Worm (Caenorhabditis elegans) whole organism, midembryonic: ENCODE results near the gene F42A9.7.

Experiments used
- T22C8.4 ChIP-seq: fragments of 200-800 bp; sonication (Bioruptor generic); IDR thresholded peaks from 2 replicates; pipeline ENCODE4 v1.3.6; 2022; ENCODE audit warnings: missing genetic modification characterization, missing compliant biosample characterization
- cog-1 ChIP-seq: sonication (generic microtip); optimal IDR thresholded peaks from 2 replicates; lab custom pipeline; 2016; ENCODE audit warnings: missing genetic modification characterization, missing compliant biosample characterization
- flt-1 ChIP-seq: fragments of 200-800 bp; sonication (Bioruptor generic); IDR thresholded peaks from 2 replicates; pipeline ENCODE4 v1.3.6; 2022; ENCODE audit warnings: missing genetic modification characterization, missing compliant biosample characterization
- klf-2 ChIP-seq: fragments of 200-800 bp; sonication (Bioruptor generic); conservative IDR thresholded peaks from 2 replicates; pipeline ENCODE4 v1.3.6; 2022; ENCODE audit warnings: missing genetic modification reagents, missing genetic modification characterization, missing compliant biosample characterization
- med-1 ChIP-seq: sonication (generic microtip); optimal IDR thresholded peaks from 2 replicates; lab custom pipeline; 2017; ENCODE audit warnings: missing genetic modification characterization, mild to moderate bottlenecking, missing compliant biosample characterization, antibody characterized with exemption, missing genetic modification reagents; ENCODE audit not compliant: insufficient read depth
- ref-1 ChIP-seq: fragments of 200-800 bp; sonication (Bioruptor generic); conservative IDR thresholded peaks from 2 replicates; pipeline ENCODE4 v1.3.6; 2022; ENCODE audit warnings: missing genetic modification reagents, missing genetic modification characterization, missing compliant biosample characterization
- tab-1 ChIP-seq: fragments of 200-800 bp; sonication (Bioruptor generic); IDR thresholded peaks from 2 replicates; pipeline ENCODE4 v1.3.6; 2022; ENCODE audit warnings: missing genetic modification characterization, missing compliant biosample characterization
- ztf-23 ChIP-seq: fragments of 200-800 bp; sonication (Bioruptor generic); IDR thresholded peaks from 2 replicates; pipeline ENCODE4 v1.3.6; 2022; ENCODE audit warnings: missing genetic modification reagents, missing genetic modification characterization, missing compliant biosample characterization
- ztf-29 ChIP-seq: fragments of 200-800 bp; sonication (Bioruptor generic); IDR thresholded peaks from 2 replicates; pipeline ENCODE4 v1.3.6; 2022; ENCODE audit warnings: missing genetic modification reagents, missing genetic modification characterization, missing compliant biosample characterization

F42A9.7 gene

ce11 chrIV:8595767-8596166, 21.2 kb downstream of the F42A9.7 start, which contains the start of gene clec-181:
Gene clec-181 (plus strand): TSS chrIV:8596067.
- no peak for TF ChIP-seq ztf-29 (GFP tag; lab: Robert Waterston, UW)
- no peak for TF ChIP-seq klf-2
- no peak for TF ChIP-seq flt-1
- TF ChIP-seq med-1 (GFP tag; lab: Kevin White, UChicago): no peak
- TF ChIP-seq ztf-23 (GFP tag; lab: Robert Waterston, UW): no peak
- no peak for TF ChIP-seq T22C8.4 (GFP tag; lab: Robert Waterston, UW)
- no peak for TF ChIP-seq ref-1 (GFP tag; lab: Robert Waterston, UW)
- TF ChIP-seq tab-1: no peak
- TF ChIP-seq cog-1 (tag; lab: Kevin White, UChicago): no peak

DNA sequence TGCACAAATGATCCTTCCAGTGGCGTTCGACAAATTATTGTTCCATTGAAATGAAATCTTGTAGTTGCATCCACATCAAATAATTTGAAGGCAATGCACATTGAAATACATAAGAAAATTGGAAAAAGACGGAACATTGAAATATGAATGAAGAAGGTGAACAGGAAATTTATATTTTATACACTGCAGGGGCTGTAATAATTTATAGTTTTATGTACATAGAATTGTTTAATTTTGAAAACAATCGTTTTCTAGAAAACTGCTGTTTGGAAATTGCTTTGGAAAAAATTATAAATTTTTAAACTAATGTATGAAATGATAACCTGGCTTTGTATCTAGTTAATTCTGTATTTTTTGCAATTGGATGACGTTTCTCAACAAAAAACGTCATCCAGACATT, 21.6 kb downstream of the F42A9.7 start, which contains the start of gene Y59H11AR.3:
Gene Y59H11AR.3 (minus strand): TSS at position 101 of the 400 bp plus-strand sequence.
- no peak for TF ChIP-seq ref-1 (GFP tag; lab: Robert Waterston, UW)
- no peak for TF ChIP-seq T22C8.4 (GFP tag; lab: Robert Waterston, UW)
- no peak for TF ChIP-seq med-1 (GFP tag; lab: Kevin White, UChicago)
- TF ChIP-seq ztf-23 (GFP tag; lab: Robert Waterston, UW): no peak
- no peak for TF ChIP-seq tab-1
- TF ChIP-seq klf-2: no peak
- no peak for TF ChIP-seq flt-1
- no peak for TF ChIP-seq cog-1 (tag; lab: Kevin White, UChicago)
- no peak for TF ChIP-seq ztf-29 (GFP tag; lab: Robert Waterston, UW)

DNA sequence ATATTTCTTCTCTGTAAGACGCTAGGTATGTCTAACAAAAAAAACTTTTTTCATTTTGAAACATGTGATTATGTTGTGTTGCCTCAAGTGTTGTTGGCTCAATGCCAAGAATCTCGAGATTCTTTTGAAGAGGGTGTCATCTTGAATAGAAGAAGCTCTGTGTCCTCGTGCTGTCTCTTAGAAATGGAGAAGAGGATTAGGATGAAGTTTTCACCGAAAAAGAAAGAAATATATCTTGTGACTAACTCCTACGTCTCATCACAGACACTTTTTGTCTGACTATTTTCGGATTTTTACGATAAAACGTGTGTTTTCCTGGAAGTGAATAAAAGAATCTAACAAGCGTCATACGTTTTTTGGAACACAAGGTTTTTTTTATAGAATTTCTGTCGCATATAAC, 29.3 kb downstream of the F42A9.7 start:
- TF ChIP-seq klf-2 (no peak), ztf-29 (GFP tag; lab: Robert Waterston, UW) (no peak), ref-1 (GFP tag; lab: Robert Waterston, UW) (no peak), flt-1 (no peak), ztf-23 (GFP tag; lab: Robert Waterston, UW) (no peak), med-1 (GFP tag; lab: Kevin White, UChicago) (no peak), tab-1 (no peak), cog-1 (tag; lab: Kevin White, UChicago) (no peak), T22C8.4 (GFP tag; lab: Robert Waterston, UW) (no peak)

DNA sequence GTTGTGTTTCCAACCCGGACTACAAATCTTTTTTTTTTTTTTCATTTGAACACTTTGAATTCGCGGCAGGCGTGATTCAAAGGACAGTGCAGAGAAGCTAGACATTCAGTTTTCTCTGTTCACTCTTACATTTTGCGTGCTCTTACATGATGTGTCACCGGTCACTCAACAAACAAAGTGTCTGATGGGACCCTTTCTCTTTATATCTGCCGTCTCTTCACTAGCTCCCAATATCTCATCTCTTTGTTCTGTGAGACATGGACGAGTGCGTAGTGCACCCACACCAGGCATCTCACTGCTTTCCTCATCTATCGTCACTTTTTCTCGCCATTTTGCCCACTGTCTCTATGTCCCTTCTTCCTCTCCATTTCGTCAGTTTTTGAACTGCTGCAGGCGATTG, 29.9 kb downstream of the F42A9.7 start:
- TF ChIP-seq klf-2: no peak
- TF ChIP-seq med-1 (GFP tag; lab: Kevin White, UChicago): no peak

DNA sequence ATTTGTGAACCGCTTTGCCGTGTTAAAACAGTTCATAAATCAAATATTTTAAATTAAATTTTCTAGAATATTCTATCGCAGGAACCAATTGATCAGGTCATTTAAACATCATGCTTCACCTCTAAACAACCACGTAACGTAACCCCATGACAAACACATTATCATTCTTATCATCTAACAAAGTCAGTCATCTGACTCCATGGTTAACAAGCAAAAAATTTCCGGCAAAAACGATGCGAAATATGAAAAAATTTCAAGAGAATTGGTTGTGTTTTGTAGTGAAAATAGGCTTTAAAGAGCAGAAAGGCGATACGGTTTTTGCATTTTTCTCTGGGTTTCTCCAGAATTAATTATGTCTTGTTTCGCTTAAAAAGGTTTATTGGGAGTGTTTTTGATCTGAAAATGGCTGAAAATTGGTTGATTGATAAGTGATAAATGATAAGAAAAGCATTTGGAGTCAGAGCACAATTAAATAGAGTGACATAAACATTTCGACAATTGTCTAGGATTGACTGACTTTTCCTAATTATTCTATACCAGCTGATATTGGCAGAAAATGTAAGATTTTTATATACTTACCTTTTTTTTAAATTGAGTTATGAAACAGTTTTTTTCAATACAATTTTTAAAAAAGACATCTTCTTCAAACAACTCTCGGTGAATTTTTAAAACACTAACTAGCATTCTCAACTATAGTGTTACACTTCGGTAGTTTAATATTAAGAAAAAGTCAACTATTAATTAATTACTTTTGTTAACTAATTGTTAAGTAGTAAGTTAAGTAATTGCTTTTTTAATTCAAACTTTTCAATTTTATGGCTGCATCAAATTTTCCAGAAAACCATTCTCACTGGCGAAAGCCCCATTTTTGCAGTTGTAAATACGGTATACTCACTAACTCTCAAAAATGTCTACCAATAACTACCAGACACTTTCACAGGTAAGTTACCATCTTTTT, 31.6 kb downstream of the F42A9.7 start, which contains the start of gene catp-7:
Gene catp-7 (plus strand): TSS at position 908 of the 958 bp plus-strand sequence.
- TF ChIP-seq ztf-29 (GFP tag; lab: Robert Waterston, UW) (no peak), cog-1 (tag; lab: Kevin White, UChicago) (no peak), T22C8.4 (GFP tag; lab: Robert Waterston, UW) (no peak), tab-1 (no peak), klf-2 (no peak), ref-1 (GFP tag; lab: Robert Waterston, UW) (no peak), flt-1 (no peak), ztf-23 (GFP tag; lab: Robert Waterston, UW) (no peak), med-1 (GFP tag; lab: Kevin White, UChicago) (no peak)

DNA sequence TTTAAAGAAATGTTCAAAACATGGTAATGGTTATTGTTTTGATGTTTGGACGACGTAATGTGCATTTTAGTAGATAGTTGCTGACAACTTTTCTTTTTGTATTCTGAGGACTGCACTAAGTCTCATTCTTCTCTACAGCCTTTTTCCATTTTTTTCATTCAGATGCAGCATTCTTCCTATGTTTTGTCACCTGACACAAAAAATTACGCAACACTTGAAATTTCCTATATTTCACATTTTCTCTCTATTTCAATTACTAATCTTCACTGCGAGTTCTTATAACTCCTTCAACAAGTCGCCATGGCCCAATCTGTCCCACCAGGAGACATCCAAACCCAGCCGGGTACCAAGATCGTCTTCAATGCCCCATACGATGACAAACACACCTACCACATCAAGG, 45.8 kb downstream of the F42A9.7 start, which contains the start of gene Y59H11AM.1:
Gene Y59H11AM.1 (plus strand): TSS at position 301 of the 400 bp plus-strand sequence.
- TF ChIP-seq cog-1 (tag; lab: Kevin White, UChicago): no peak
- TF ChIP-seq tab-1: no peak
- no peak for TF ChIP-seq med-1 (GFP tag; lab: Kevin White, UChicago)
- no peak for TF ChIP-seq ref-1 (GFP tag; lab: Robert Waterston, UW)
- no peak for TF ChIP-seq T22C8.4 (GFP tag; lab: Robert Waterston, UW)
- TF ChIP-seq ztf-29 (GFP tag; lab: Robert Waterston, UW): no peak
- no peak for TF ChIP-seq flt-1

DNA sequence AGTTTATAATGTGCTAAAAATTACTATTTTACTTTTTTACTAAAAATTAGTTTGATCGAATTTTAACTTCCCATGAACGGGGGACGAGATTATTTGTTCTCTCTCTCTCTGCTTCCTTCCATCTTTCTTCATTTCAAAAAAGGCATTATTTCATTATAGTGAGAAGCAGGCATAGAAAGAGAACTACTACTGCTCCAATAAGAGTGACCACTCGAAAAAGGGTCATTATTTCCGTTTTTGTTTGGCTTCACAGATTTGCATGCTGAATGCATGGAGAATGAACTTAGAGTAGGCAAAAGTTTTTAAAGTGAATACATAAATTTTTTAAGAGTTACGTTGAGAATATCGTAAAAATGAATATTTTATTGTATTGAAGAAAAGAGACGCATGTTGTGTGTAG, 46.2 kb downstream of the F42A9.7 start:
- TF ChIP-seq T22C8.4 (GFP tag; lab: Robert Waterston, UW) (no peak), ztf-23 (GFP tag; lab: Robert Waterston, UW) (no peak), flt-1 (no peak), klf-2 (no peak), med-1 (GFP tag; lab: Kevin White, UChicago) (no peak), cog-1 (tag; lab: Kevin White, UChicago) (no peak), ztf-29 (GFP tag; lab: Robert Waterston, UW) (no peak), ref-1 (GFP tag; lab: Robert Waterston, UW) (no peak), tab-1 (no peak)

ce11 chrIV:8570253-8570652, 46.7 kb downstream of the F42A9.7 start, which contains the start of gene Y59H11AM.4:
Gene Y59H11AM.4 (minus strand): TSS chrIV:8570353.
- no peak for TF ChIP-seq ztf-23 (GFP tag; lab: Robert Waterston, UW)
- TF ChIP-seq T22C8.4 (GFP tag; lab: Robert Waterston, UW): no peak
- TF ChIP-seq ztf-29 (GFP tag; lab: Robert Waterston, UW): no peak
- TF ChIP-seq klf-2: no peak
- TF ChIP-seq cog-1 (tag; lab: Kevin White, UChicago): no peak
- no peak for TF ChIP-seq ref-1 (GFP tag; lab: Robert Waterston, UW)
- no peak for TF ChIP-seq tab-1
- TF ChIP-seq flt-1: no peak
